Fruit fly (Drosophila melanogaster) Kc167 (cell line): ENCODE measurements around the gene pHCl-1.

Source experiments
- Myc ChIP-seq: fragments of >200 bp; optimal IDR thresholded peaks from 2 replicates; lab custom pipeline; 2017; ENCODE audit warnings: missing external identifiers
- Sin3A ChIP-seq: fragments of >200 bp; optimal IDR thresholded peaks from 2 replicates; lab custom pipeline; 2018; ENCODE audit warnings: missing external identifiers
- h ChIP-seq: fragments of >200 bp; optimal IDR thresholded peaks from 3 replicates; lab custom pipeline; 2018; ENCODE audit warnings: missing external identifiers
- ttk ChIP-seq: sonication (Bioruptor generic); optimal IDR thresholded peaks from 2 replicates; lab custom pipeline; 2017; ENCODE audit warnings: missing external identifiers

DNA sequence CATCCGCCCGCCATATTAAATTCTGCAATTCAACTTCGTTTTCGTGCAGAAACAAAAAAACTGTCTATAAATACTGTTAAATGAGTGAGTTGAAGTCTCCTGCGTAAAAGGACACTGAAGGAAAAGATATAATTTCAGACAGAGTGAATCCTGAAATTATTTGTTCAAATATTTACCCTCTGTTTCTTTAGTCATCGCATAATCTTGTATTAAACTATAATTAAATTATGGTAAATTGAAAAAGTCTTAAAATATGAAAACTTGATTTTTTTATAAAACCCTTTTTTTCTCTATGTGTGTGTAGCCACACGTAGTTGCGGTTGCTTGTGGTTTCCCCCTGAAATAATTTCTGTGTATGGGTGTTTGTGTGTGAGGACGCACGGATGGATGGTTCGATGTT, 24.5 kb upstream of the pHCl-1 start:
- no peak for TF ChIP-seq Myc (lab: Kevin White, UChicago)
- no peak for TF ChIP-seq h (lab: Kevin White, UChicago)
- no peak for TF ChIP-seq ttk
- no peak for TF ChIP-seq Sin3A (lab: Kevin White, UChicago)
